Fruit fly (Drosophila melanogaster) whole organism, wandering third instar larva: Measurements from ENCODE around the gene ort.
A peak's percentile ranks its signal among the peaks of the same experiment; 100 is the strongest.

Experiments
- Abd-B ChIP-seq: fragments of >200 bp; optimal IDR thresholded peaks from 2 replicates; lab custom pipeline; 2017; ENCODE audit warnings: missing biosample characterization, missing genetic modification characterization
- CG32264 ChIP-seq: fragments of 200-800 bp; sonication (Bioruptor generic); optimal IDR thresholded peaks from 2 replicates; lab custom pipeline; 2016; ENCODE audit warnings: missing biosample characterization, missing genetic modification characterization
- CG9705 ChIP-seq: fragments of 200-800 bp; sonication (Bioruptor generic); optimal IDR thresholded peaks from 2 replicates; lab custom pipeline; 2018; ENCODE audit warnings: missing biosample characterization, mild to moderate bottlenecking, missing genetic modification characterization
- CrebA ChIP-seq: fragments of 200-800 bp; sonication (Bioruptor generic); optimal IDR thresholded peaks from 2 replicates; lab custom pipeline; 2016; ENCODE audit warnings: missing biosample characterization, mild to moderate bottlenecking, missing genetic modification characterization, borderline replicate concordance
- Dfd ChIP-seq: fragments of >200 bp; optimal IDR thresholded peaks from 2 replicates; lab custom pipeline; 2017; ENCODE audit warnings: missing biosample characterization, missing genetic modification characterization
- Dif ChIP-seq: fragments of 200-275, 200-300 bp; sonication (Bioruptor generic); optimal IDR thresholded peaks from 2 replicates; lab custom pipeline; 2018; ENCODE audit warnings: missing biosample characterization, missing genetic modification characterization; ENCODE audit not compliant: partially characterized antibody
- GATAd ChIP-seq: sonication (Bioruptor generic); optimal IDR thresholded peaks from 2 replicates; lab custom pipeline; 2016; ENCODE audit warnings: missing biosample characterization, missing genetic modification characterization
- HLH106 ChIP-seq: fragments of 200-800 bp; optimal IDR thresholded peaks from 3 replicates; lab custom pipeline; 2019; ENCODE audit warnings: missing biosample characterization, mild to moderate bottlenecking, missing genetic modification characterization, moderate library complexity
- Hnf4 ChIP-seq: fragments of 200-800 bp; sonication (Bioruptor generic); optimal IDR thresholded peaks from 2 replicates; lab custom pipeline; 2016; ENCODE audit warnings: missing biosample characterization, mild to moderate bottlenecking, missing genetic modification characterization
- Hr83 ChIP-seq: fragments of 200-300 bp; sonication (Bioruptor generic); optimal IDR thresholded peaks from 2 replicates; lab custom pipeline; 2016; ENCODE audit warnings: missing biosample characterization, mild to moderate bottlenecking, missing genetic modification characterization, moderate library complexity; ENCODE audit not compliant: poor library complexity, severe bottlenecking
- Jra ChIP-seq: sonication (Bioruptor generic); optimal IDR thresholded peaks from 2 replicates; lab custom pipeline; 2016; ENCODE audit warnings: missing biosample characterization, missing genetic modification characterization
- Mio ChIP-seq: sonication (Bioruptor generic); optimal IDR thresholded peaks from 2 replicates; lab custom pipeline; 2016; ENCODE audit warnings: missing biosample characterization, missing genetic modification characterization
- Myc ChIP-seq: fragments of >200 bp; optimal IDR thresholded peaks from 2 replicates; lab custom pipeline; 2017
- OdsH ChIP-seq: fragments of 200-800 bp; sonication (Bioruptor generic); optimal IDR thresholded peaks from 2 replicates; lab custom pipeline; 2016; ENCODE audit warnings: missing biosample characterization, mild to moderate bottlenecking, missing genetic modification characterization
- Rel ChIP-seq, 2 experiments: fragments of 200-800 bp; sonication (Bioruptor generic) in 1 of 2; optimal IDR thresholded peaks; 2 replicates in 1 of 2; 3 replicates in 1 of 2; lab custom pipeline; 2016 to 2019; ENCODE audit warnings: mild to moderate bottlenecking in 2 of 2, missing biosample characterization in 2 of 2, missing genetic modification characterization in 2 of 2, moderate library complexity in 1 of 2
- Sp1 ChIP-seq: fragments of 200-800 bp; sonication (Bioruptor generic); optimal IDR thresholded peaks from 3 replicates; lab custom pipeline; 2019; ENCODE audit warnings: missing biosample characterization, mild to moderate bottlenecking, missing genetic modification characterization, moderate library complexity
- Vsx2 ChIP-seq: fragments of 200-300, 225-300 bp; sonication (Bioruptor generic); optimal IDR thresholded peaks from 2 replicates; lab custom pipeline; 2018; ENCODE audit warnings: missing biosample characterization, missing genetic modification characterization; ENCODE audit not compliant: partially characterized antibody
- br ChIP-seq: fragments of 200-800 bp; sonication (Bioruptor generic); optimal IDR thresholded peaks from 2 replicates; lab custom pipeline; 2016; ENCODE audit warnings: missing biosample characterization, missing genetic modification characterization
- brk ChIP-seq: fragments of 200-800 bp; sonication (Bioruptor generic); optimal IDR thresholded peaks from 2 replicates; lab custom pipeline; 2016; ENCODE audit warnings: missing biosample characterization, mild to moderate bottlenecking, missing genetic modification characterization
- dl ChIP-seq, 2 experiments: fragments of 175-275, 200-275 bp in 1 of 2; fragments of 200-275 bp in 1 of 2; sonication (Bioruptor generic); optimal IDR thresholded peaks; lab custom pipeline; 2018; ENCODE audit warnings: mild to moderate bottlenecking in 2 of 2, missing biosample characterization in 2 of 2, missing genetic modification characterization in 2 of 2, moderate library complexity in 2 of 2; ENCODE audit not compliant: partially characterized antibody in 2 of 2, insufficient read depth in 1 of 2
- dmrt93B ChIP-seq: fragments of 200-800 bp; sonication (Bioruptor generic); optimal IDR thresholded peaks from 2 replicates; lab custom pipeline; 2018; ENCODE audit warnings: missing biosample characterization, mild to moderate bottlenecking, missing genetic modification characterization
- dsf ChIP-seq: sonication (Bioruptor generic); optimal IDR thresholded peaks from 2 replicates; lab custom pipeline; 2016; ENCODE audit warnings: missing biosample characterization, missing genetic modification characterization, borderline replicate concordance
- ey ChIP-seq: fragments of 200-800 bp; sonication (Bioruptor generic); optimal IDR thresholded peaks from 2 replicates; lab custom pipeline; 2016; ENCODE audit warnings: missing biosample characterization, missing genetic modification characterization
- foxo ChIP-seq, 2 experiments: fragments of 200-800 bp; sonication (Bioruptor generic); optimal IDR thresholded peaks; 2 replicates in 1 of 2; 3 replicates in 1 of 2; lab custom pipeline; 2016 to 2017; ENCODE audit warnings: missing biosample characterization in 2 of 2, missing genetic modification characterization in 2 of 2
- fru ChIP-seq: fragments of 200-800 bp; sonication (Bioruptor generic); optimal IDR thresholded peaks from 3 replicates; lab custom pipeline; 2016; ENCODE audit warnings: missing biosample characterization, mild to moderate bottlenecking, missing genetic modification characterization
- h ChIP-seq: fragments of 200-800 bp; sonication (Bioruptor generic); optimal IDR thresholded peaks from 3 replicates; lab custom pipeline; 2016; ENCODE audit warnings: missing biosample characterization, mild to moderate bottlenecking, missing genetic modification characterization
- jim ChIP-seq: fragments of 175-275, 200-325 bp; sonication (Bioruptor generic); optimal IDR thresholded peaks from 2 replicates; lab custom pipeline; 2016; ENCODE audit warnings: missing biosample characterization, mild to moderate bottlenecking, missing genetic modification characterization
- lola ChIP-seq: fragments of >200 bp; optimal IDR thresholded peaks from 2 replicates; lab custom pipeline; 2017; ENCODE audit warnings: missing biosample characterization, missing genetic modification characterization
- pan ChIP-seq: fragments of >200 bp; optimal IDR thresholded peaks from 2 replicates; lab custom pipeline; 2017
- psq ChIP-seq: fragments of 200-800 bp; sonication (Bioruptor generic); optimal IDR thresholded peaks from 3 replicates; lab custom pipeline; 2017; ENCODE audit warnings: missing biosample characterization, mild to moderate bottlenecking, missing genetic modification characterization, moderate library complexity
- rgr ChIP-seq: fragments of 200-800 bp; sonication (Bioruptor generic); optimal IDR thresholded peaks from 3 replicates; lab custom pipeline; 2016; ENCODE audit warnings: missing biosample characterization, mild to moderate bottlenecking, missing genetic modification characterization
- sage ChIP-seq: fragments of 200-800 bp; sonication (Bioruptor generic); optimal IDR thresholded peaks from 2 replicates; lab custom pipeline; 2016; ENCODE audit warnings: missing biosample characterization, mild to moderate bottlenecking, missing genetic modification characterization
- sv ChIP-seq: fragments of 200-800 bp; sonication (Bioruptor generic); optimal IDR thresholded peaks from 3 replicates; lab custom pipeline; 2016; ENCODE audit warnings: missing biosample characterization, missing genetic modification characterization
- tai ChIP-seq: sonication (Bioruptor generic); optimal IDR thresholded peaks from 2 replicates; lab custom pipeline; 2016; ENCODE audit warnings: missing biosample characterization, missing genetic modification characterization
- usp ChIP-seq: fragments of >200 bp; optimal IDR thresholded peaks from 2 replicates; lab custom pipeline; 2017; ENCODE audit warnings: missing biosample characterization, missing genetic modification characterization
- woc ChIP-seq: sonication (Bioruptor generic); optimal IDR thresholded peaks from 2 replicates; lab custom pipeline; 2016; ENCODE audit warnings: missing biosample characterization, mild to moderate bottlenecking, missing genetic modification characterization

The ort gene

DNA sequence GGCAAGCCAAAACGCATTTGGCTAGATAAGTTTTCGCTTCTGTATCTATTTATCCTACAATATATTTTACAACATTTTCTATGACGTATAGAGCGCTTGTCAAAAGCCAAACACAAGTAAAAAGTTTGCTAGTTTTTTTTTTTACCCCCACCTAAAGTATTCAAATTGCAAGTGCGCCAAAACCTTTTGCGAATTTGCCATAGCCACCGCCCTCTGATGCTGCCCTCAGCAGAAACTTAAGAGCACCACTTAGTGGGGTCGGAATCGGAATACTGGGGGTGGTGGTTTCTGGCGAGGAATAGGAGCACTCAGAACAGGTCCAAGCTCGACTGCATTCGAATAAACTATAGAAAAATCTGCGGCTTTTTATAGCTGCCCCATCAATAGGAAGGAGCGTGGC lies 1.8 kb upstream of the ort start, which contains the start of gene CG6184:
Gene CG6184 (minus strand): TSS at position 101 of the 400 bp plus-strand sequence.
- TF ChIP-seq GATAd (no peak), rgr (GFP tag; lab: Kevin White, UChicago) (no peak), foxo (GFP tag; optimal IDR thresholded peaks at IDR 0.05; lab: Kevin White, UChicago) (no peak)

- TF ChIP-seq CrebA (GFP tag; lab: Kevin White, UChicago): no peak
- no peak for TF ChIP-seq br (GFP tag; lab: Kevin White, UChicago)
- no peak for TF ChIP-seq fru (GFP tag; lab: Kevin White, UChicago)
- TF ChIP-seq CG9705 (GFP tag; lab: Kevin White, UChicago): no peak
- no peak for TF ChIP-seq CG32264 (GFP tag; lab: Kevin White, UChicago)
- no peak for TF ChIP-seq sage
- no peak for TF ChIP-seq Dfd (GFP tag; lab: Kevin White, UChicago)
- TF ChIP-seq Rel (GFP tag; optimal IDR thresholded peaks at IDR 0.05; lab: Kevin White, UChicago): no peak
- TF ChIP-seq Rel (tag; optimal IDR thresholded peaks at IDR 0.05; lab: Kevin White, UChicago): no peak
- TF ChIP-seq rgr (GFP tag; lab: Kevin White, UChicago): no peak
- TF ChIP-seq brk (GFP tag; lab: Kevin White, UChicago): no peak
- TF ChIP-seq sv (GFP tag; lab: Kevin White, UChicago): no peak
- no peak for TF ChIP-seq dl (GFP tag; optimal IDR thresholded peaks at IDR 0.05; lab: Kevin White, UChicago; ENCODE audit: insufficient read depth in 1 of 2, partially characterized antibody in 2 of 2)
- TF ChIP-seq psq (GFP tag; lab: Kevin White, UChicago): no peak
- TF ChIP-seq Hnf4 (GFP tag; lab: Kevin White, UChicago): no peak
- TF ChIP-seq Dif: no peak
- no peak for TF ChIP-seq woc (GFP tag; lab: Kevin White, UChicago)
- TF ChIP-seq h (GFP tag; lab: Kevin White, UChicago): no peak
- TF ChIP-seq ey: no peak
- no peak for TF ChIP-seq dmrt93B
Observed at dm6 chr3R:19664713-19665112, 5.2 kb downstream of the ort start, which contains the start of gene CG7432. Gene CG7432 (plus strand): TSS chr3R:19665007.

- peak; percentile 81 for TF ChIP-seq OdsH (GFP tag; lab: Kevin White, UChicago)
- peak; percentile 42 for TF ChIP-seq dsf
- no peak for TF ChIP-seq Vsx2 (GFP tag; lab: Kevin White, UChicago)
- no peak for TF ChIP-seq Abd-B
- TF ChIP-seq HLH106: peak; percentile 58
- TF ChIP-seq Dif: no peak
- peak; percentile 54 for TF ChIP-seq CG32264 (GFP tag; lab: Kevin White, UChicago)
- no peak for TF ChIP-seq dl (GFP tag; optimal IDR thresholded peaks at IDR 0.05; lab: Kevin White, UChicago; ENCODE audit: insufficient read depth in 1 of 2, partially characterized antibody in 2 of 2)
- TF ChIP-seq Sp1 (GFP tag; lab: Kevin White, UChicago): peak; percentile 52
- peak; percentile 28 for TF ChIP-seq dmrt93B
- peak; percentile 82 for TF ChIP-seq ey
- peak; percentile 66 for TF ChIP-seq psq (GFP tag; lab: Kevin White, UChicago)
- TF ChIP-seq sv (GFP tag; lab: Kevin White, UChicago): peak; percentile 62
- TF ChIP-seq sage: peak; percentile 72
- peak; percentile 81 for TF ChIP-seq br (GFP tag; lab: Kevin White, UChicago)
- no peak for TF ChIP-seq usp (GFP tag; lab: Kevin White, UChicago)
- no peak for TF ChIP-seq pan (lab: Kevin White, UChicago)
- peak; percentile 54 for TF ChIP-seq Hr83
- TF ChIP-seq woc (GFP tag; lab: Kevin White, UChicago): peak; percentile 57
- no peak for TF ChIP-seq jim (GFP tag; lab: Kevin White, UChicago)
- no peak for TF ChIP-seq Rel (GFP tag; optimal IDR thresholded peaks at IDR 0.05; lab: Kevin White, UChicago)
- no peak for TF ChIP-seq Rel (tag; optimal IDR thresholded peaks at IDR 0.05; lab: Kevin White, UChicago)
- peak; percentile 76 for TF ChIP-seq fru (GFP tag; lab: Kevin White, UChicago)
- TF ChIP-seq lola (GFP tag; lab: Kevin White, UChicago): no peak
- TF ChIP-seq Jra: peak; percentile 68
- peak; percentile 83 for TF ChIP-seq rgr (GFP tag; lab: Kevin White, UChicago)
- TF ChIP-seq tai (GFP tag; lab: Kevin White, UChicago): peak; percentile 72
- TF ChIP-seq Hnf4 (GFP tag; lab: Kevin White, UChicago): peak; percentile 74
- peak; percentile 84 for TF ChIP-seq h (GFP tag; lab: Kevin White, UChicago)
- no peak for TF ChIP-seq Myc (lab: Kevin White, UChicago)
- TF ChIP-seq CG9705 (GFP tag; lab: Kevin White, UChicago): peak; percentile 4
- TF ChIP-seq brk (GFP tag; lab: Kevin White, UChicago): peak; percentile 70
- TF ChIP-seq foxo (GFP tag; optimal IDR thresholded peaks at IDR 0.05; lab: Kevin White, UChicago): peak; percentile 75 to 85
- no peak for TF ChIP-seq Mio (GFP tag; lab: Kevin White, UChicago)
Observed at dm6 chr3R:19671223-19671991, 11.9 kb downstream of the ort start, which contains the start of gene Naam. Gene Naam (plus strand): TSS chr3R:19671450.
